Worm (Caenorhabditis elegans) whole organism, late embryonic: ENCODE measurements around the gene gmap-3.

Source experiments
- ama-1 ChIP-seq: fragments of 150-350 bp; optimal IDR thresholded peaks from 2 replicates; lab custom pipeline; 2014
- ceh-9 ChIP-seq: sonication (generic microtip); optimal IDR thresholded peaks from 2 replicates; lab custom pipeline; 2016; ENCODE audit warnings: mild to moderate bottlenecking, missing genetic modification characterization, inconsistent platforms, missing compliant biosample characterization
- elt-2 ChIP-seq: sonication (generic microtip); optimal IDR thresholded peaks from 2 replicates; lab custom pipeline; 2016; ENCODE audit warnings: missing genetic modification reagents, missing genetic modification characterization, missing compliant biosample characterization
- ets-4 ChIP-seq: sonication (generic microtip); optimal IDR thresholded peaks from 2 replicates; lab custom pipeline; 2016; ENCODE audit warnings: missing genetic modification characterization, missing compliant biosample characterization
- fax-1 ChIP-seq: sonication (generic microtip); optimal IDR thresholded peaks from 2 replicates; lab custom pipeline; 2016; ENCODE audit warnings: missing genotype, missing genetic modification characterization, missing compliant biosample characterization
- ttx-3 ChIP-seq: sonication (generic microtip); optimal IDR thresholded peaks from 2 replicates; lab custom pipeline; 2016; ENCODE audit warnings: missing genetic modification reagents, missing genetic modification characterization, missing compliant biosample characterization
- ztf-16 ChIP-seq: sonication (generic microtip); optimal IDR thresholded peaks from 2 replicates; lab custom pipeline; 2017; ENCODE audit warnings: missing genetic modification characterization, missing compliant biosample characterization

DNA sequence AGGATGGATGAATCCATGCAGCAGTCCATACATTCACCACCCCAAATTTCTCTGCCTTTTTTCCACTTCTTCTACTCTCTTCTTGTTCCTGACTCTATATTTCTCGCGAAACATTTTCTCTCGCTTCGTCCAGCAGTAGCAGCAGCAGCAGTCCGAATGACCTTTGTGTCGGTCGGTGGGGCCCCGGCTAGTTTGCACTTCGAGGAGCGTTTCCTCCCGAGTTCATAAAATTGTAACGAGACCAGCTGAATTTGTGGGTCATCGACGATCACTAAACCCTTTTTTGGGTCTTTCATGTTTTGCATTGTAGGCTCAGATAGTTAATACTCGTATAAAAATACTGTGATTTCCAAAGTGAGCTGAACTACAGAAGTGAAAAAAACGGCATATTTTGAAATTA is 36.9 kb downstream of the gmap-3 start:
- TF ChIP-seq ceh-9 (tag; lab: Kevin White, UChicago) (no peak), ztf-16 (tag; lab: Kevin White, UChicago) (no peak), ets-4 (tag; lab: Kevin White, UChicago) (no peak), ttx-3 (tag; lab: Kevin White, UChicago) (no peak), ama-1 (lab: Kevin White, UChicago) (no peak), fax-1 (tag; lab: Kevin White, UChicago) (no peak), elt-2 (no peak)
